Worm (Caenorhabditis elegans) whole organism, midembryonic: ENCODE data around the gene T08G5.3.

Experiments
- T22C8.4 ChIP-seq: fragments of 200-800 bp; sonication (Bioruptor generic); IDR thresholded peaks from 2 replicates; pipeline ENCODE4 v1.3.6; 2022; ENCODE audit warnings: missing genetic modification characterization, missing compliant biosample characterization
- cog-1 ChIP-seq: sonication (generic microtip); optimal IDR thresholded peaks from 2 replicates; lab custom pipeline; 2016; ENCODE audit warnings: missing genetic modification characterization, missing compliant biosample characterization
- flt-1 ChIP-seq: fragments of 200-800 bp; sonication (Bioruptor generic); IDR thresholded peaks from 2 replicates; pipeline ENCODE4 v1.3.6; 2022; ENCODE audit warnings: missing genetic modification characterization, missing compliant biosample characterization
- ref-1 ChIP-seq: fragments of 200-800 bp; sonication (Bioruptor generic); conservative IDR thresholded peaks from 2 replicates; pipeline ENCODE4 v1.3.6; 2022; ENCODE audit warnings: missing genetic modification reagents, missing genetic modification characterization, missing compliant biosample characterization
- tab-1 ChIP-seq: fragments of 200-800 bp; sonication (Bioruptor generic); IDR thresholded peaks from 2 replicates; pipeline ENCODE4 v1.3.6; 2022; ENCODE audit warnings: missing genetic modification characterization, missing compliant biosample characterization

- TF ChIP-seq cog-1 (tag; lab: Kevin White, UChicago) (no peak), tab-1 (GFP tag; lab: Robert Waterston, UW) (no peak), T22C8.4 (no peak), ref-1 (GFP tag; lab: Robert Waterston, UW) (no peak), flt-1 (GFP tag; lab: Robert Waterston, UW) (no peak)
Observed at ce11 chrV:14074160-14074559, 46.9 kb upstream of the T08G5.3 start, which contains the start of gene D1086.11.
